Worm (Caenorhabditis elegans): ENCODE data around the gene srab-11.

ce11 chrV:3106785-3107184, 40.0 kb downstream of the srab-11 start:
- no peak for TF ChIP-seq ces-1 (GFP tag; optimal IDR thresholded peaks at IDR 0.05)
- no peak for TF ChIP-seq fos-1 (tag; optimal IDR thresholded peaks at IDR 0.05)
- no peak for TF ChIP-seq elt-3 (tag; optimal IDR thresholded peaks at IDR 0.05)
- no peak for TF ChIP-seq tbx-2 (tag; optimal IDR thresholded peaks at IDR 0.05)
- no peak for TF ChIP-seq aly-2 (tag; optimal IDR thresholded peaks at IDR 0.05)
- no peak for TF ChIP-seq lin-39 (tag; optimal IDR thresholded peaks at IDR 0.05)
- no peak for TF ChIP-seq ceh-82 (tag; optimal IDR thresholded peaks at IDR 0.05)
- TF ChIP-seq ceh-8 (GFP tag; optimal IDR thresholded peaks at IDR 0.05), result no peak
- TF ChIP-seq nhr-90 (tag; optimal IDR thresholded peaks at IDR 0.05; ENCODE audit: poor library complexity), result no peak
- no peak for TF ChIP-seq egl-27 (tag; optimal IDR thresholded peaks at IDR 0.05)
- no peak for TF ChIP-seq lsy-2 (tag; optimal IDR thresholded peaks at IDR 0.05)
- TF ChIP-seq nhr-237 (tag; optimal IDR thresholded peaks at IDR 0.05), result no peak
- no peak for TF ChIP-seq sox-4 (tag; optimal IDR thresholded peaks at IDR 0.05)
- TF ChIP-seq ets-5 (GFP tag; IDR thresholded peaks at IDR 0.05), result no peak

Measured in whole organism, L1 larva.